Worm (Caenorhabditis elegans) whole organism, L4/young adult: ENCODE data around the gene F35G12.7.

Experiments
- W03F9.2 ChIP-seq: fragments of 150-350 bp; optimal IDR thresholded peaks from 2 replicates; lab custom pipeline; 2014; ENCODE audit warnings: missing biosample characterization, missing genetic modification characterization
- him-1 ChIP-seq: sonication (generic microtip); optimal IDR thresholded peaks from 2 replicates; lab custom pipeline; 2016; ENCODE audit warnings: missing genotype, missing genetic modification reagents, missing genetic modification characterization, missing compliant biosample characterization

DNA sequence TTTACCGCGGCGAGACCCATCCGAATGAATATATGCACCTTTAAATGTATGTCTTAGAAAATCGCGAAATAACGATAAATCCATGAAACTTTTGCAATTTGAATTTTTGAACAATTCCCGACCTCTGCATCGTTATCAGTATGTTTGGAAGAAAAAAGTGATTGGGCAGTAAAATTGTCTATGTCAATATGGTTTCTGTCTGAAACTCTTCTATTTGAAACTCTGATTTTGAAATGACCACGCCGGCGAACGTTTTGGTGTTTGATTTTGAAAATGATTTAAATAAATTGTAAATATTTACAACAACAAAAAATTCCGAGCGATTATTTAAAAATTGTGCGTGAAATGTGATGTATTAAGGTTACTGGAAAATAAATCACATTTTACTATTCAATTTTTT is 25.8 kb downstream of the F35G12.7 start:
- TF ChIP-seq him-1 (tag; lab: Kevin White, UChicago) (no peak), W03F9.2 (no peak)
